Fruit fly (Drosophila melanogaster): Measurements from ENCODE around the gene CG43448.

dm6 chr3R:30249283-30249682, 11.7 kb upstream of the CG43448 start, which contains the start of gene CG34299:
- TF ChIP-seq Pif1A (GFP tag; optimal IDR thresholded peaks at IDR 0.05): no peak
- TF ChIP-seq CG15710 (tag; optimal IDR thresholded peaks at IDR 0.05): no peak
- TF ChIP-seq CG10348 (GFP tag; IDR thresholded peaks at IDR 0.05): no peak
- TF ChIP-seq CG13204 (GFP tag; optimal IDR thresholded peaks at IDR 0.05): no peak
- no peak for TF ChIP-seq Ets98B (GFP tag; IDR thresholded peaks at IDR 0.05)
- TF ChIP-seq CG8301 (tag; optimal IDR thresholded peaks at IDR 0.05): no peak
- TF ChIP-seq CG17806 (tag; optimal IDR thresholded peaks at IDR 0.05): no peak
- TF ChIP-seq Pif1B (GFP tag; optimal IDR thresholded peaks at IDR 0.05): no peak
- no peak for TF ChIP-seq CG4496 (GFP tag; IDR thresholded peaks at IDR 0.05)
- TF ChIP-seq CG9948 (tag; optimal IDR thresholded peaks at IDR 0.05): no peak
- TF ChIP-seq CG34367 (tag; optimal IDR thresholded peaks at IDR 0.05): no peak
- no peak for TF ChIP-seq D1 (tag; optimal IDR thresholded peaks at IDR 0.05)

Measured in whole organism, pupa.